Worm (Caenorhabditis elegans) whole organism, young adult: ENCODE measurements around the gene F59E11.5.

ENCODE experiments used
- F23B12.7 ChIP-seq: sonication (generic microtip); optimal IDR thresholded peaks from 2 replicates; lab custom pipeline; 2017; ENCODE audit warnings: missing genetic modification characterization, mild to moderate bottlenecking, missing compliant biosample characterization, antibody characterized with exemption, moderate library complexity; ENCODE audit not compliant: insufficient read depth
- ama-1 ChIP-seq, 3 experiments: fragments of 150-350 bp in 1 of 3; sonication (generic microtip) in 2 of 3; optimal IDR thresholded peaks; 2 replicates each; lab custom pipeline; 2014 to 2018; ENCODE audit warnings: missing biosample characterization in 2 of 3, missing genetic modification characterization in 2 of 3, missing genetic modification reagents in 2 of 3
- aptf-2 ChIP-seq: fragments of 200-800 bp; sonication (Bioruptor generic); conservative IDR thresholded peaks from 2 replicates; pipeline ENCODE4 v1.3.6; 2022; ENCODE audit warnings: missing genetic modification reagents, missing genetic modification characterization, missing compliant biosample characterization
- die-1 ChIP-seq: sonication (generic microtip); optimal IDR thresholded peaks from 2 replicates; lab custom pipeline; 2016; ENCODE audit warnings: missing genotype, mild to moderate bottlenecking, missing genetic modification characterization, missing compliant biosample characterization
- ekl-4 ChIP-seq: fragments of 200-800 bp; sonication (Bioruptor generic); IDR thresholded peaks from 2 replicates; pipeline ENCODE4 v1.3.6; 2022; ENCODE audit warnings: missing genetic modification reagents, missing genetic modification characterization, missing compliant biosample characterization
- mxl-1 ChIP-seq: sonication (generic microtip); optimal IDR thresholded peaks from 2 replicates; lab custom pipeline; 2016; ENCODE audit warnings: missing genetic modification characterization, missing compliant biosample characterization
- nhr-179 ChIP-seq: sonication (generic microtip); optimal IDR thresholded peaks from 2 replicates; lab custom pipeline; 2016; ENCODE audit warnings: mild to moderate bottlenecking, missing genetic modification characterization, missing compliant biosample characterization
- pbrm-1 ChIP-seq: fragments of 200-800 bp; sonication (Bioruptor generic); IDR thresholded peaks from 2 replicates; pipeline ENCODE4 v1.3.6; 2022; ENCODE audit warnings: missing genetic modification reagents, missing genetic modification characterization, missing compliant biosample characterization
- ztf-26 ChIP-seq: sonication (generic microtip); optimal IDR thresholded peaks from 2 replicates; lab custom pipeline; 2017; ENCODE audit warnings: missing genetic modification characterization, missing compliant biosample characterization

ce11 chrV:8972271-8972670 lies 22.6 kb upstream of the F59E11.5 start, which contains the start of gene nhr-195:
- TF ChIP-seq nhr-179, result no peak
- no peak for TF ChIP-seq die-1
- TF ChIP-seq F23B12.7 (tag; lab: Kevin White, UChicago), result no peak
- no peak for TF ChIP-seq ztf-26 (tag; lab: Kevin White, UChicago)
- no peak for TF ChIP-seq mxl-1 (tag; lab: Kevin White, UChicago)
- no peak for TF ChIP-seq ama-1 (optimal IDR thresholded peaks at IDR 0.05; lab: Kevin White, UChicago)
- no peak for TF ChIP-seq ama-1 (GFP tag; optimal IDR thresholded peaks at IDR 0.05; lab: Kevin White, UChicago)
- no peak for TF ChIP-seq pbrm-1 (GFP tag; lab: Robert Waterston, UW)
- no peak for TF ChIP-seq aptf-2 (GFP tag; lab: Robert Waterston, UW)
- no peak for TF ChIP-seq ekl-4 (GFP tag; lab: Robert Waterston, UW)
